Worm (Caenorhabditis elegans) whole organism, young adult: Measurements from ENCODE around the gene F26C11.4.

Experiments
- F55B11.4 ChIP-seq: sonication (generic microtip); optimal IDR thresholded peaks from 2 replicates; lab custom pipeline; 2016; ENCODE audit warnings: missing compliant biosample characterization, missing genetic modification characterization, borderline replicate concordance; ENCODE audit not compliant: insufficient read depth
- bed-1 ChIP-seq: fragments of 200-800 bp; sonication (Bioruptor generic); IDR thresholded peaks from 2 replicates; pipeline ENCODE4 v1.3.6; 2022; ENCODE audit warnings: missing genetic modification reagents, missing genetic modification characterization, missing compliant biosample characterization
- lin-35 ChIP-seq, 3 experiments: fragments of 150-350 bp in 2 of 3; sonication (generic microtip) in 1 of 3; optimal IDR thresholded peaks; 2 replicates each; lab custom pipeline; 2014 to 2018; ENCODE audit warnings: missing biosample characterization in 3 of 3, missing genetic modification characterization in 3 of 3, missing genetic modification reagents in 3 of 3
- madf-10 ChIP-seq: sonication (generic microtip); optimal IDR thresholded peaks from 2 replicates; lab custom pipeline; 2016; ENCODE audit warnings: mild to moderate bottlenecking, missing genetic modification characterization, missing compliant biosample characterization
- repo-1 ChIP-seq: sonication (generic microtip); optimal IDR thresholded peaks from 2 replicates; lab custom pipeline; 2017; ENCODE audit warnings: mild to moderate bottlenecking, missing genetic modification characterization, missing compliant biosample characterization
- rpc-1 ChIP-seq, 2 experiments: fragments of 150-350 bp in 1 of 2; sonication (generic microtip) in 1 of 2; optimal IDR thresholded peaks; 2 replicates each; lab custom pipeline; 2014 to 2018; ENCODE audit warnings: missing biosample characterization in 1 of 2, missing genetic modification characterization in 1 of 2, missing genetic modification reagents in 1 of 2, missing genotype in 1 of 2
- tbp1 ChIP-seq: fragments of 200-800 bp; sonication (Bioruptor generic); optimal IDR thresholded peaks from 2 replicates; lab custom pipeline; 2018; ENCODE audit warnings: mild to moderate bottlenecking, missing genetic modification characterization, missing compliant biosample characterization
- unc-62 ChIP-seq: fragments of 150-350 bp; optimal IDR thresholded peaks from 2 replicates; lab custom pipeline; 2014; ENCODE audit warnings: missing biosample characterization, missing genetic modification reagents, missing genetic modification characterization
- zim-3 ChIP-seq: sonication (generic microtip); optimal IDR thresholded peaks from 2 replicates; lab custom pipeline; 2017; ENCODE audit warnings: mild to moderate bottlenecking, missing genetic modification characterization, moderate library complexity, missing compliant biosample characterization

DNA sequence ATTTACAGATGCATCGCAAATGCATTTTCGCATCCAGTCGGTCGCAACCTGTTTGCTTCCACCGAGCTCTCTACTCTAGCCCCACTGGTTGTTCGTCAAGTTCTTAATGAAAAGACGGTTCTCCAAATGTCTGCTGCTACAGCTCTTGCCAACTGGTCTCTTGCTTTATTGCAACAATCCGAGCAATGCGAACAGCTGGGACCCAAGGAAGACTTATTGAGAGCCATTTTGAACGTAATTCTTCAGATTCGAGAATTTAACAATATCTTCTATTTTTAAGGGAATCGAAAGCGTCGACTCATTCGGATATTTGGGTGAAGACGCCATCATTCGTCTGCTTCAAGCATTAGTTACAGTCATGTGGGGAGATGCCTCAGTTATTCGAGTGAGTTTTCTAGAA lies 27.2 kb upstream of the F26C11.4 start:
- TF ChIP-seq tbp1 (GFP tag; lab: Kevin White, UChicago) (no peak), rpc-1 (optimal IDR thresholded peaks at IDR 0.05; lab: Kevin White, UChicago) (no peak), rpc-1 (tag; optimal IDR thresholded peaks at IDR 0.05; lab: Kevin White, UChicago) (no peak), F55B11.4 (tag; lab: Kevin White, UChicago) (no peak), bed-1 (GFP tag; lab: Robert Waterston, UW) (no peak), unc-62 (no peak), zim-3 (tag; lab: Kevin White, UChicago) (no peak), repo-1 (no peak), madf-10 (tag; lab: Kevin White, UChicago) (no peak), lin-35 (GFP tag; optimal IDR thresholded peaks at IDR 0.05; lab: Kevin White, UChicago) (no peak)
